Worm (Caenorhabditis elegans) whole organism, L1 larva: ENCODE data around the gene W08F4.10.

Experiments
- C16A3.4 ChIP-seq: fragments of 150-350 bp; optimal IDR thresholded peaks from 2 replicates; lab custom pipeline; 2014; ENCODE audit warnings: missing biosample characterization, missing genetic modification characterization
- C34B4.2 ChIP-seq: sonication (generic microtip); optimal IDR thresholded peaks from 2 replicates; lab custom pipeline; 2017; ENCODE audit warnings: mild to moderate bottlenecking, missing genetic modification characterization, missing compliant biosample characterization
- F16B12.6 ChIP-seq: fragments of 150-350 bp; optimal IDR thresholded peaks from 2 replicates; lab custom pipeline; 2014; ENCODE audit warnings: missing biosample characterization, missing genetic modification characterization
- aha-1 ChIP-seq: fragments of 150-350 bp; optimal IDR thresholded peaks from 2 replicates; lab custom pipeline; 2014; ENCODE audit warnings: missing biosample characterization, missing genetic modification characterization
- alr-1 ChIP-seq: fragments of 200-800 bp; sonication (Bioruptor generic); optimal IDR thresholded peaks from 2 replicates; lab custom pipeline; 2018; ENCODE audit warnings: borderline replicate concordance, mild to moderate bottlenecking, missing genetic modification characterization, missing compliant biosample characterization
- aly-2 ChIP-seq: fragments of 150-350 bp; optimal IDR thresholded peaks from 2 replicates; lab custom pipeline; 2014; ENCODE audit warnings: missing biosample characterization, missing genetic modification characterization
- ama-1 ChIP-seq: fragments of 150-350 bp; optimal IDR thresholded peaks from 2 replicates; lab custom pipeline; 2014
- blmp-1 ChIP-seq: fragments of 150-350 bp; optimal IDR thresholded peaks from 2 replicates; lab custom pipeline; 2014; ENCODE audit warnings: missing biosample characterization, missing genetic modification characterization
- ceh-8 ChIP-seq: fragments of 200-800 bp; sonication (Bioruptor generic); optimal IDR thresholded peaks from 2 replicates; lab custom pipeline; 2018; ENCODE audit warnings: mild to moderate bottlenecking, missing genetic modification characterization, moderate library complexity, missing compliant biosample characterization
- ceh-82 ChIP-seq, 3 experiments: fragments of 150-350 bp in 1 of 3; sonication (generic microtip) in 2 of 3; optimal IDR thresholded peaks; 2 replicates each; lab custom pipeline; 2014 to 2017; ENCODE audit warnings: missing biosample characterization in 3 of 3, missing genetic modification characterization in 3 of 3
- ceh-88 ChIP-seq: fragments of 200-800 bp; sonication (Bioruptor generic); IDR thresholded peaks from 2 replicates; pipeline ENCODE4 v1.3.6; 2022; ENCODE audit warnings: missing genetic modification characterization, missing compliant biosample characterization
- ceh-90 ChIP-seq: sonication (generic microtip); optimal IDR thresholded peaks from 2 replicates; lab custom pipeline; 2016; ENCODE audit warnings: missing genetic modification characterization, missing compliant biosample characterization
- ces-1 ChIP-seq: fragments of 150-350 bp; optimal IDR thresholded peaks from 2 replicates; lab custom pipeline; 2014; ENCODE audit warnings: missing biosample characterization, missing genetic modification reagents, missing genetic modification characterization
- dpl-1 ChIP-seq, 3 experiments: fragments of 150-350 bp in 2 of 3; sonication (generic microtip) in 1 of 3; optimal IDR thresholded peaks; 2 replicates each; lab custom pipeline; 2014 to 2017; ENCODE audit warnings: missing biosample characterization in 3 of 3, missing genetic modification characterization in 3 of 3, missing genetic modification reagents in 3 of 3
- dsc-1 ChIP-seq: sonication (generic microtip); optimal IDR thresholded peaks from 2 replicates; lab custom pipeline; 2016; ENCODE audit warnings: mild to moderate bottlenecking, missing genetic modification characterization, missing compliant biosample characterization
- efl-1 ChIP-seq, 4 experiments: fragments of 150-350 bp; optimal IDR thresholded peaks in 3 of 4; peaks in 1 of 4; 1 replicate in 1 of 4; 2 replicates in 3 of 4; lab custom pipeline; 2014; ENCODE audit warnings: missing biosample characterization in 2 of 4, missing genetic modification characterization in 2 of 4, missing genetic modification reagents in 2 of 4
- egl-13 ChIP-seq: sonication (generic microtip); optimal IDR thresholded peaks from 2 replicates; lab custom pipeline; 2016; ENCODE audit warnings: missing genotype, missing genetic modification reagents, missing genetic modification characterization, missing compliant biosample characterization
- elt-3 ChIP-seq, 6 experiments: fragments of 150-350 bp in 1 of 6; sonication (generic microtip); optimal IDR thresholded peaks; 2 replicates each; lab custom pipeline; 2017 to 2018; ENCODE audit warnings: missing biosample characterization in 6 of 6, missing genetic modification characterization in 6 of 6, inconsistent platforms in 1 of 6
- fkh-10 ChIP-seq: sonication (generic microtip); optimal IDR thresholded peaks from 2 replicates; lab custom pipeline; 2017; ENCODE audit warnings: missing biosample characterization, missing genetic modification reagents, missing genetic modification characterization
- fkh-8 ChIP-seq: sonication (generic microtip); optimal IDR thresholded peaks from 2 replicates; lab custom pipeline; 2016; ENCODE audit warnings: mild to moderate bottlenecking, missing genetic modification characterization, missing compliant biosample characterization
- fos-1 ChIP-seq: fragments of 150-350 bp; optimal IDR thresholded peaks from 2 replicates; lab custom pipeline; 2014; ENCODE audit warnings: missing biosample characterization, missing genetic modification characterization
- grh-1 ChIP-seq: fragments of 200-800 bp; sonication (Bioruptor generic); IDR thresholded peaks from 2 replicates; pipeline ENCODE4 v1.3.6; 2022; ENCODE audit warnings: missing genetic modification reagents, missing genetic modification characterization, missing compliant biosample characterization
- hlh-17 ChIP-seq: fragments of 200-800 bp; sonication (Bioruptor generic); optimal IDR thresholded peaks from 2 replicates; lab custom pipeline; 2018; ENCODE audit warnings: missing genetic modification characterization, mild to moderate bottlenecking, missing compliant biosample characterization, moderate library complexity, borderline replicate concordance
- irx-1 ChIP-seq: sonication (generic microtip); optimal IDR thresholded peaks from 2 replicates; lab custom pipeline; 2016; ENCODE audit warnings: missing genetic modification characterization, missing compliant biosample characterization
- jun-1 ChIP-seq: fragments of 150-350 bp; optimal IDR thresholded peaks from 2 replicates; lab custom pipeline; 2014; ENCODE audit warnings: missing biosample characterization, missing genetic modification reagents, missing genetic modification characterization
- lin-15B ChIP-seq: fragments of 150-350 bp; sonication (generic microtip); optimal IDR thresholded peaks from 3 replicates; lab custom pipeline; 2014; ENCODE audit warnings: missing biosample characterization, missing genetic modification characterization
- lin-39 ChIP-seq: fragments of 150-350 bp; optimal IDR thresholded peaks from 2 replicates; lab custom pipeline; 2014; ENCODE audit warnings: missing biosample characterization, missing genetic modification reagents, missing genetic modification characterization
- lir-3 ChIP-seq: sonication (generic microtip); optimal IDR thresholded peaks from 2 replicates; lab custom pipeline; 2016; ENCODE audit warnings: mild to moderate bottlenecking, missing genetic modification characterization, moderate library complexity, missing compliant biosample characterization; ENCODE audit not compliant: poor library complexity
- lsy-2 ChIP-seq, 2 experiments: fragments of 150-350 bp; optimal IDR thresholded peaks; 2 replicates each; lab custom pipeline; 2014; ENCODE audit warnings: missing biosample characterization in 2 of 2, missing genetic modification characterization in 2 of 2
- mdl-1 ChIP-seq, 2 experiments: fragments of 150-350 bp; optimal IDR thresholded peaks; 2 replicates each; lab custom pipeline; 2014 to 2017; ENCODE audit warnings: missing biosample characterization in 2 of 2, missing genetic modification characterization in 2 of 2, inconsistent platforms in 1 of 2
- mep-1 ChIP-seq: fragments of 150-350 bp; optimal IDR thresholded peaks from 2 replicates; lab custom pipeline; 2014; ENCODE audit warnings: missing biosample characterization, missing genetic modification characterization
- nhr-11 ChIP-seq: fragments of 150-350 bp; optimal IDR thresholded peaks from 2 replicates; lab custom pipeline; 2014; ENCODE audit warnings: missing biosample characterization, missing genetic modification characterization
- nhr-19 ChIP-seq: fragments of 200-800 bp; sonication (Bioruptor generic); conservative IDR thresholded peaks from 2 replicates; pipeline ENCODE4 v1.3.6; 2022; ENCODE audit warnings: missing genetic modification characterization, missing compliant biosample characterization
- nhr-237 ChIP-seq: fragments of 150-350 bp; optimal IDR thresholded peaks from 2 replicates; lab custom pipeline; 2014; ENCODE audit warnings: missing biosample characterization, missing genetic modification characterization
- nhr-47 ChIP-seq: sonication (generic microtip); optimal IDR thresholded peaks from 2 replicates; lab custom pipeline; 2016; ENCODE audit warnings: mild to moderate bottlenecking, missing genetic modification characterization, moderate library complexity, missing compliant biosample characterization
- nhr-71 ChIP-seq: sonication (generic microtip); optimal IDR thresholded peaks from 2 replicates; lab custom pipeline; 2016; ENCODE audit warnings: mild to moderate bottlenecking, missing genetic modification characterization, moderate library complexity, missing compliant biosample characterization
- nhr-76 ChIP-seq: sonication (generic microtip); optimal IDR thresholded peaks from 2 replicates; lab custom pipeline; 2017; ENCODE audit warnings: missing biosample characterization, missing genetic modification characterization
- nhr-90 ChIP-seq: sonication (generic microtip); optimal IDR thresholded peaks from 2 replicates; lab custom pipeline; 2016; ENCODE audit warnings: mild to moderate bottlenecking, missing genetic modification characterization, missing compliant biosample characterization; ENCODE audit not compliant: poor library complexity
- pag-3 ChIP-seq: sonication (generic microtip); optimal IDR thresholded peaks from 2 replicates; lab custom pipeline; 2017; ENCODE audit warnings: missing genetic modification characterization, mild to moderate bottlenecking, missing compliant biosample characterization, antibody characterized with exemption, borderline replicate concordance; ENCODE audit not compliant: insufficient read depth
- pqm-1 ChIP-seq: sonication (generic microtip); optimal IDR thresholded peaks from 3 replicates; lab custom pipeline; 2017; ENCODE audit warnings: missing biosample characterization, missing genetic modification characterization
- rnt-1 ChIP-seq: sonication (generic microtip); optimal IDR thresholded peaks from 2 replicates; lab custom pipeline; 2016; ENCODE audit warnings: mild to moderate bottlenecking, missing genetic modification characterization, moderate library complexity, missing compliant biosample characterization
- snpc-4 ChIP-seq: fragments of 150-350 bp; optimal IDR thresholded peaks from 2 replicates; lab custom pipeline; 2014; ENCODE audit warnings: missing biosample characterization, missing genetic modification characterization
- snu-23 ChIP-seq: sonication (generic microtip); optimal IDR thresholded peaks from 2 replicates; lab custom pipeline; 2016; ENCODE audit warnings: missing genetic modification characterization, missing compliant biosample characterization
- sup-37 ChIP-seq: fragments of 200-800 bp; sonication (Bioruptor generic); optimal IDR thresholded peaks from 2 replicates; lab custom pipeline; 2018; ENCODE audit warnings: mild to moderate bottlenecking, missing genetic modification characterization, missing compliant biosample characterization
- swsn-7 ChIP-seq: sonication (generic microtip); optimal IDR thresholded peaks from 2 replicates; lab custom pipeline; 2016; ENCODE audit warnings: missing genetic modification characterization, missing compliant biosample characterization
- tbx-2 ChIP-seq: sonication (generic microtip); optimal IDR thresholded peaks from 2 replicates; lab custom pipeline; 2016; ENCODE audit warnings: missing genetic modification characterization, missing compliant biosample characterization
- unc-30 ChIP-seq: sonication (generic microtip); optimal IDR thresholded peaks from 2 replicates; lab custom pipeline; 2017; ENCODE audit warnings: missing biosample characterization, missing genetic modification characterization
- unc-86 ChIP-seq: sonication (generic microtip); optimal IDR thresholded peaks from 2 replicates; lab custom pipeline; 2016; ENCODE audit warnings: missing genetic modification characterization, missing compliant biosample characterization
- unc-98 ChIP-seq: fragments of 200-800 bp; sonication (Bioruptor generic); IDR thresholded peaks from 2 replicates; pipeline ENCODE4 v1.3.6; 2022; ENCODE audit warnings: missing genetic modification characterization, missing compliant biosample characterization
- vab-15 ChIP-seq: sonication (generic microtip); optimal IDR thresholded peaks from 2 replicates; lab custom pipeline; 2017; ENCODE audit warnings: missing genotype, mild to moderate bottlenecking, missing genetic modification characterization, missing compliant biosample characterization
- xbp-1 ChIP-seq: sonication (generic microtip); optimal IDR thresholded peaks from 2 replicates; lab custom pipeline; 2016; ENCODE audit warnings: missing genetic modification characterization, missing compliant biosample characterization
- zip-4 ChIP-seq: fragments of 200-800 bp; sonication (Bioruptor generic); optimal IDR thresholded peaks from 2 replicates; lab custom pipeline; 2018; ENCODE audit warnings: mild to moderate bottlenecking, missing genetic modification characterization, moderate library complexity, missing compliant biosample characterization
- ztf-4 ChIP-seq: fragments of 150-350 bp; optimal IDR thresholded peaks from 2 replicates; lab custom pipeline; 2014; ENCODE audit warnings: missing biosample characterization, missing genetic modification characterization

W08F4.10 gene

DNA sequence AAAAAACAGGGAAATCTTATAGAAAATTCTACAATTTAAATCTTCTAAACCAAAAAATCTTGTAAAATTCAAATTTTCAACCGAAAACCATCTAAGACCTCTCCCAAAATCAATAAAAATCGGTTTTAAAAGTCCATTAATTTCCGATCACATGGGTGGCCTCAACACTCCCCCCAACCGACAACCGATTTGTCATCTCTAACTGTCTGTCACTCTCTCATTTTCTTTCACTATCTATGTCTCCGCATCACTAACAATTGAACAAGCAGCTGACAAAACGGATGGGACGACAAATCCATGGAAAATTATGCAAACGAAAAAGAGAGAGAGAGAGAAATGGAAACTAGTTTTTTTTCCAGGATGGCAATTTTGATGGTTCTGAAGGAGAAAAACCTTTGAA, 12.0 kb upstream of the W08F4.10 start (continued):
- no peak for TF ChIP-seq unc-98
- TF ChIP-seq alr-1, result no peak
- no peak for TF ChIP-seq aha-1 (tag; lab: Kevin White, UChicago)
- peak; percentile 34 to 57 (median 49) for TF ChIP-seq dpl-1 (GFP tag; optimal IDR thresholded peaks at IDR 0.05; lab: Kevin White, UChicago)
- peak; percentile 80 for TF ChIP-seq rnt-1 (tag; lab: Kevin White, UChicago)
- TF ChIP-seq nhr-19, result no peak
- peak; percentile 23 for TF ChIP-seq xbp-1 (tag; lab: Kevin White, UChicago)
- no peak for TF ChIP-seq ceh-88
- TF ChIP-seq nhr-47, result peak; percentile 40
- TF ChIP-seq nhr-71, result peak; percentile 86
- TF ChIP-seq ama-1 (lab: Kevin White, UChicago), result no peak
- TF ChIP-seq lir-3 (tag; lab: Kevin White, UChicago), result peak; percentile 8
- TF ChIP-seq snpc-4 (tag; lab: Kevin White, UChicago), result peak; percentile 64
- peak; percentile 33 for TF ChIP-seq unc-86 (tag; lab: Kevin White, UChicago)
- TF ChIP-seq vab-15 (tag; lab: Kevin White, UChicago), result no peak
- peak in 1 of 3 experiments; percentile 56 for TF ChIP-seq ceh-82 (tag; optimal IDR thresholded peaks at IDR 0.05; lab: Kevin White, UChicago)
- TF ChIP-seq irx-1 (tag; lab: Kevin White, UChicago), result peak; percentile 45
- TF ChIP-seq jun-1 (tag; lab: Kevin White, UChicago), result no peak
- no peak for TF ChIP-seq hlh-17 (GFP tag; lab: Kevin White, UChicago)
- TF ChIP-seq blmp-1 (tag; lab: Kevin White, UChicago), result peak; percentile 70
- TF ChIP-seq nhr-11 (tag; lab: Kevin White, UChicago), result peak; percentile 26
- TF ChIP-seq C34B4.2 (tag; lab: Kevin White, UChicago), result no peak
- no peak for TF ChIP-seq pqm-1 (tag; lab: Kevin White, UChicago)
- no peak for TF ChIP-seq ceh-90
- TF ChIP-seq fos-1 (tag; lab: Kevin White, UChicago), result no peak
- TF ChIP-seq tbx-2 (tag; lab: Kevin White, UChicago), result peak; percentile 66
- no peak for TF ChIP-seq aly-2 (tag; lab: Kevin White, UChicago)
- peak; percentile 82 for TF ChIP-seq snu-23
- no peak for TF ChIP-seq ceh-8 (GFP tag; lab: Kevin White, UChicago)
- TF ChIP-seq dsc-1 (tag; lab: Kevin White, UChicago), result peak; percentile 21
- no peak for TF ChIP-seq zip-4
- TF ChIP-seq C16A3.4 (tag; lab: Kevin White, UChicago), result peak; percentile 42
- peak; percentile 40 for TF ChIP-seq ztf-4 (tag; lab: Kevin White, UChicago)
- no peak for TF ChIP-seq nhr-237 (tag; lab: Kevin White, UChicago)
- TF ChIP-seq swsn-7 (tag; lab: Kevin White, UChicago), result peak; percentile 62
- TF ChIP-seq grh-1 (GFP tag; lab: Robert Waterston, UW), result peak; percentile 47; the same call in 1 of the 2 replicates
- peak; percentile 87 for TF ChIP-seq mep-1 (tag; lab: Kevin White, UChicago)
- no peak for TF ChIP-seq ces-1
- TF ChIP-seq mdl-1 (tag; optimal IDR thresholded peaks at IDR 0.05; lab: Kevin White, UChicago), result peak in 1 of 2 experiments; percentile 81
- peak; percentile 61 to 68 for TF ChIP-seq efl-1 (optimal IDR thresholded peaks at IDR 0.05; lab: Kevin White, UChicago)
- peak; percentile 53 to 81 for TF ChIP-seq efl-1 (GFP tag; optimal IDR thresholded peaks at IDR 0.05 in 1 of 2; lab: Kevin White, UChicago)
- no peak for TF ChIP-seq egl-13
- peak; percentile 27 for TF ChIP-seq fkh-8 (tag; lab: Kevin White, UChicago)
- no peak for TF ChIP-seq pag-3 (tag; lab: Kevin White, UChicago)
- peak in 1 of 6 experiments; percentile 25 for TF ChIP-seq elt-3 (tag; optimal IDR thresholded peaks at IDR 0.05; lab: Kevin White, UChicago)
- TF ChIP-seq nhr-76, result no peak
- no peak for TF ChIP-seq fkh-10 (GFP tag; lab: Kevin White, UChicago)
- TF ChIP-seq sup-37, result no peak
- no peak for TF ChIP-seq nhr-90 (tag; lab: Kevin White, UChicago)
- no peak for TF ChIP-seq lin-15B (tag; lab: Kevin White, UChicago)
- TF ChIP-seq lsy-2 (tag; optimal IDR thresholded peaks at IDR 0.05; lab: Kevin White, UChicago), result peak; percentile 66 to 74
- no peak for TF ChIP-seq F16B12.6 (tag; lab: Kevin White, UChicago)
- TF ChIP-seq unc-30 (tag; lab: Kevin White, UChicago), result no peak
- peak; percentile 88 for TF ChIP-seq lin-39
